Fruit fly (Drosophila melanogaster): ENCODE measurements around the gene sls.

sls gene

DNA sequence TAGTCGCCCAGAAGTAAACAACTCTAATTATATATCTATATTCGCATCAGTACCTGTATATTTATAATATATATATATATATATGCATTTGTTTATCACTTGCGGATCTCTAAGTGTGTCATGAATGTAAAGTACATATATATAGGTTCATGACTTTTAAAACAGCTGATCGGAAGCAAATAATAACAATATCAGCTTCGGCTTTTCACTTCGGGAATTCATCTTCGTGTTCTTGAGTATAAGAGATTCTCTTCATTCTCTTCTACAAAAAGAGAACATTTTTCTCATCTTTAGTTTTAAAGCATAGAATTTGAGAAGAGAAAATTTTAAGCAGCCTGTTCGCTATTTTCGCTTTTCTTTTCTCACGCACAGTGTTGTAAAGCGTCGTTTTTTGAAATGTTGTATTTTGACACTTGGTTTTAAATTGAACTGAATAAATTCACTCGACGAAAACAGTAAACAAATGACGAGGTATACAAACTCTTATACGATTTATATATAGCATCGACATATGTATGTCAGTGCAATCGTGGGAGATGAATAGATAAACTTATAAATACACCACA is 8.0 kb downstream of the sls start:
- TF ChIP-seq CG14965 (GFP tag; optimal IDR thresholded peaks at IDR 0.05; ENCODE audit: borderline replicate concordance) (no peak), Dbx (GFP tag; IDR thresholded peaks at IDR 0.05) (no peak), CG31441 (GFP tag; IDR thresholded peaks at IDR 0.05) (no peak), CG12942 (GFP tag; optimal IDR thresholded peaks at IDR 0.05) (no peak), CG10979 (tag; optimal IDR thresholded peaks at IDR 0.05) (no peak), dpn (GFP tag; optimal IDR thresholded peaks at IDR 0.05) (no peak), ato (GFP tag; IDR thresholded peaks at IDR 0.05; ENCODE audit: partially characterized antibody) (no peak), Oaz (GFP tag; IDR thresholded peaks at IDR 0.05) (no peak), CG12219 (GFP tag; optimal IDR thresholded peaks at IDR 0.05) (no peak), CG15601 (tag; optimal IDR thresholded peaks at IDR 0.05) (no peak), CG34224 (GFP tag; IDR thresholded peaks at IDR 0.05; ENCODE audit: partially characterized antibody) (peak; percentile 35; the same call in 2 of the 3 replicates), CG10267 (tag; optimal IDR thresholded peaks at IDR 0.05) (peak; percentile 76), Deaf1 (tag; optimal IDR thresholded peaks at IDR 0.05) (peak; percentile 95), ATbp (GFP tag; optimal IDR thresholded peaks at IDR 0.05) (no peak), CG3163 (GFP tag; optimal IDR thresholded peaks at IDR 0.05) (peak; percentile 68), Trl (optimal IDR thresholded peaks at IDR 0.05) (peak; percentile 47 to 49), Trl (GFP tag; optimal IDR thresholded peaks at IDR 0.05) (no peak), bcd (GFP tag; optimal IDR thresholded peaks at IDR 0.05) (no peak), sens (GFP tag) (peak; percentile 21), disco-r (GFP tag; optimal IDR thresholded peaks at IDR 0.05) (no peak), Ada2b (GFP tag; IDR thresholded peaks at IDR 0.05) (no peak), CG10654 (GFP tag; optimal IDR thresholded peaks at IDR 0.05) (no peak), Pdp1 (GFP tag; optimal IDR thresholded peaks at IDR 0.05) (no peak), sna (GFP tag; IDR thresholded peaks at IDR 0.05; ENCODE audit: partially characterized antibody) (0 out of 2 replicates have a peak, but pooled peaks have one; percentile 40), Hsf (GFP tag; optimal IDR thresholded peaks at IDR 0.05) (no peak), gsb (GFP tag; IDR thresholded peaks at IDR 0.05) (no peak), CG6272 (GFP tag; IDR thresholded peaks at IDR 0.05) (no peak), stwl (tag; optimal IDR thresholded peaks at IDR 0.05) (peak; percentile 96), CG13287 (GFP tag; IDR thresholded peaks at IDR 0.05; ENCODE audit: partially characterized antibody) (peak; percentile 36; the same call in 1 of the 2 replicates), CG8944 (GFP tag; optimal IDR thresholded peaks at IDR 0.05) (no peak), CG13624 (GFP tag; optimal IDR thresholded peaks at IDR 0.05) (no peak), vfl (GFP tag; optimal IDR thresholded peaks at IDR 0.05) (no peak), pros (GFP tag; optimal IDR thresholded peaks at IDR 0.05) (peak; percentile 33), Sox100B (GFP tag; optimal IDR thresholded peaks at IDR 0.05) (no peak), CG18262 (tag; optimal IDR thresholded peaks at IDR 0.05) (no peak), crp (GFP tag; optimal IDR thresholded peaks at IDR 0.05) (peak in 1 of 2 experiments; percentile 22), Rfx (GFP tag; IDR thresholded peaks at IDR 0.05) (no peak), oc (tag; optimal IDR thresholded peaks at IDR 0.05) (no peak), CG8765 (GFP tag; IDR thresholded peaks at IDR 0.05) (no peak), GATAe (GFP tag; conservative IDR thresholded peaks at IDR 0.05) (no peak), NK7.1 (GFP tag; optimal IDR thresholded peaks at IDR 0.05) (no peak), Hr78 (GFP tag; optimal IDR thresholded peaks at IDR 0.05) (no peak), MBD-R2 (GFP tag; IDR thresholded peaks at IDR 0.05) (no peak), CG11093 (GFP tag; IDR thresholded peaks at IDR 0.05) (no peak), inv (GFP tag; IDR thresholded peaks at IDR 0.05; ENCODE audit: partially characterized antibody) (no peak), row (GFP tag; IDR thresholded peaks at IDR 0.05) (no peak), z (GFP tag; IDR thresholded peaks at IDR 0.05) (peak; percentile 35; the same call in 1 of the 3 replicates)
